Worm (Caenorhabditis elegans): ENCODE measurements around the gene bus-17.

bus-17 gene

ce11 chrX:15741852-15742251, 24.3 kb downstream of the bus-17 start (continued):
- TF ChIP-seq madf-9 (GFP tag; conservative IDR thresholded peaks at IDR 0.05) (peak; percentile 82), set-16 (GFP tag; IDR thresholded peaks at IDR 0.05) (peak; percentile 75), zfp-2 (tag; optimal IDR thresholded peaks at IDR 0.05) (peak; percentile 17), rbr-2 (tag; optimal IDR thresholded peaks at IDR 0.05) (peak; percentile 78), hmg-1.1 (GFP tag; IDR thresholded peaks at IDR 0.05) (peak; percentile 97), ceh-20 (GFP tag; IDR thresholded peaks at IDR 0.05) (peak; percentile 84), aly-2 (tag; optimal IDR thresholded peaks at IDR 0.05) (no peak), nhr-48 (tag; optimal IDR thresholded peaks at IDR 0.05) (peak; percentile 41), attf-4 (tag; optimal IDR thresholded peaks at IDR 0.05) (no peak), mxl-3 (GFP tag; optimal IDR thresholded peaks at IDR 0.05) (peak; percentile 4), egl-43 (GFP tag; IDR thresholded peaks at IDR 0.05) (peak; percentile 96), daf-16 (GFP tag; optimal IDR thresholded peaks at IDR 0.05) (peak; percentile 35 to 78), daf-16 (tag; optimal IDR thresholded peaks at IDR 0.05) (peak; percentile 75), nhr-6 (tag; optimal IDR thresholded peaks at IDR 0.05) (peak; percentile 8), nhr-41 (GFP tag; IDR thresholded peaks at IDR 0.05) (0 out of 2 replicates have a peak, but pooled peaks have one; percentile 40), nhr-10 (tag; optimal IDR thresholded peaks at IDR 0.05) (no peak), php-3 (GFP tag; IDR thresholded peaks at IDR 0.05) (0 out of 2 replicates have a peak, but pooled peaks have one; percentile 40), F37D6.2 (tag; optimal IDR thresholded peaks at IDR 0.05) (peak; percentile 67), zip-2 (tag; optimal IDR thresholded peaks at IDR 0.05) (no peak), lsy-2 (tag; optimal IDR thresholded peaks at IDR 0.05) (no peak), F49E8.2 (tag; optimal IDR thresholded peaks at IDR 0.05; ENCODE audit: borderline replicate concordance) (peak; percentile 54), tra-1 (GFP tag; IDR thresholded peaks at IDR 0.05) (peak; percentile 75), hlh-30 (tag; optimal IDR thresholded peaks at IDR 0.05; ENCODE audit: insufficient read depth) (peak; percentile 68), pha-4 (GFP tag; IDR thresholded peaks at IDR 0.05) (peak; percentile 94), pha-4 (tag; optimal IDR thresholded peaks at IDR 0.05) (no peak), dpl-1 (GFP tag; optimal IDR thresholded peaks at IDR 0.05) (peak; percentile 1), lin-29 (GFP tag; IDR thresholded peaks at IDR 0.05) (peak; percentile 45; the same call in 1 of the 2 replicates), unc-39 (tag; optimal IDR thresholded peaks at IDR 0.05) (no peak), mes-2 (tag; optimal IDR thresholded peaks at IDR 0.05; ENCODE audit: poor library complexity, severe bottlenecking) (peak; percentile 77), spr-3 (GFP tag; optimal IDR thresholded peaks at IDR 0.05) (no peak), lin-38 (GFP tag; IDR thresholded peaks at IDR 0.05) (peak; percentile 79), D1046.2 (GFP tag; IDR thresholded peaks at IDR 0.05) (peak; percentile 79; the same call in 1 of the 2 replicates), saeg-2 (GFP tag; IDR thresholded peaks at IDR 0.05) (no peak), dmd-8 (GFP tag; IDR thresholded peaks at IDR 0.05) (peak; percentile 94), arid-1 (GFP tag; conservative IDR thresholded peaks at IDR 0.05) (peak; percentile 92), mxl-2 (GFP tag; conservative IDR thresholded peaks at IDR 0.05) (peak; percentile 70), mdl-1 (tag; optimal IDR thresholded peaks at IDR 0.05) (peak in 1 of 2 experiments; percentile 15), F44E2.7 (GFP tag; IDR thresholded peaks at IDR 0.05) (peak; percentile 62; the same call in 1 of the 2 replicates), ZK337.2 (GFP tag; IDR thresholded peaks at IDR 0.05) (no peak), daf-19 (GFP tag; conservative IDR thresholded peaks at IDR 0.05) (no peak), nhr-111 (GFP tag; optimal IDR thresholded peaks at IDR 0.05) (peak; percentile 84), ctbp-1 (GFP tag; IDR thresholded peaks at IDR 0.05) (peak; percentile 75), sdz-12 (GFP tag; optimal IDR thresholded peaks at IDR 0.05) (no peak), mdt-29 (GFP tag; IDR thresholded peaks at IDR 0.05) (peak; percentile 48; the same call in 1 of the 2 replicates), lir-3 (tag; optimal IDR thresholded peaks at IDR 0.05) (peak; percentile 41), snpc-1.2 (GFP tag; IDR thresholded peaks at IDR 0.05) (peak; percentile 89), ZK546.5 (tag; optimal IDR thresholded peaks at IDR 0.05) (no peak), fos-1 (tag; optimal IDR thresholded peaks at IDR 0.05) (no peak), hif-1 (tag; optimal IDR thresholded peaks at IDR 0.05) (peak in 1 of 2 experiments; percentile 65), Y105C5A.15 (GFP tag; IDR thresholded peaks at IDR 0.05) (peak; percentile 86), nhr-102 (tag; optimal IDR thresholded peaks at IDR 0.05) (peak; percentile 68)

Data from whole organism, L4 larva.